Fruit fly (Drosophila melanogaster) whole organism, embryonic: ENCODE data around the gene Rrp45.

ENCODE experiments used
- Adf1 ChIP-seq: fragments of 200-800 bp; sonication (Bioruptor generic); IDR thresholded peaks from 2 replicates; pipeline ENCODE4 v1.3.6; 2022; ENCODE audit warnings: missing biosample characterization, missing genetic modification characterization
- CG10979 ChIP-seq: fragments of 200-800 bp; sonication (Bioruptor generic); optimal IDR thresholded peaks from 2 replicates; lab custom pipeline; 2018; ENCODE audit warnings: missing biosample characterization, mild to moderate bottlenecking, missing genetic modification characterization, moderate library complexity
- CG11504 ChIP-seq: fragments of 200-800 bp; sonication (Bioruptor generic); optimal IDR thresholded peaks from 3 replicates; lab custom pipeline; 2019; ENCODE audit warnings: missing biosample characterization, mild to moderate bottlenecking, missing genetic modification characterization, moderate library complexity
- CG13424 ChIP-seq: fragments of 200-800 bp; sonication (Bioruptor generic); optimal IDR thresholded peaks from 2 replicates; lab custom pipeline; 2019; ENCODE audit warnings: missing biosample characterization, mild to moderate bottlenecking, missing genetic modification characterization, moderate library complexity
- CG17361 ChIP-seq: fragments of 200-800 bp; sonication (Bioruptor generic); IDR thresholded peaks from 3 replicates; pipeline ENCODE4 v1.3.6; 2022; ENCODE audit warnings: missing biosample characterization, missing genetic modification characterization
- CG18262 ChIP-seq: fragments of 200-800 bp; optimal IDR thresholded peaks from 3 replicates; lab custom pipeline; 2019; ENCODE audit warnings: missing biosample characterization, mild to moderate bottlenecking, missing genetic modification characterization, moderate library complexity
- CG2202 ChIP-seq: fragments of 200-800 bp; sonication (Bioruptor generic); optimal IDR thresholded peaks from 2 replicates; lab custom pipeline; 2018; ENCODE audit warnings: missing biosample characterization, mild to moderate bottlenecking, missing genetic modification characterization
- CG2678 ChIP-seq: fragments of 200-800 bp; sonication (Bioruptor generic); optimal IDR thresholded peaks from 3 replicates; lab custom pipeline; 2019; ENCODE audit warnings: missing biosample characterization, mild to moderate bottlenecking, missing genetic modification characterization, moderate library complexity
- CG31441 ChIP-seq: fragments of 200-800 bp; sonication (Bioruptor generic); IDR thresholded peaks from 2 replicates; pipeline ENCODE4 v1.3.6; 2022; ENCODE audit warnings: missing biosample characterization, missing genetic modification characterization
- CG34422 ChIP-seq: fragments of 200-800 bp; sonication (Bioruptor generic); IDR thresholded peaks from 3 replicates; pipeline ENCODE4 v1.3.6; 2022; ENCODE audit warnings: missing biosample characterization, missing genetic modification characterization
- CG3995 ChIP-seq: fragments of 200-800 bp; sonication (Bioruptor generic); optimal IDR thresholded peaks from 3 replicates; lab custom pipeline; 2016; ENCODE audit warnings: missing biosample characterization, missing genetic modification characterization
- CG7271 ChIP-seq: fragments of 200-800 bp; sonication (Bioruptor generic); optimal IDR thresholded peaks from 2 replicates; lab custom pipeline; 2018; ENCODE audit warnings: missing biosample characterization, mild to moderate bottlenecking, missing genetic modification characterization, moderate library complexity
- CG7357 ChIP-seq: fragments of 200-800 bp; sonication (Bioruptor generic); IDR thresholded peaks from 3 replicates; pipeline ENCODE4 v1.3.6; 2022; ENCODE audit warnings: missing biosample characterization, missing genetic modification characterization
- CG7556 ChIP-seq: fragments of 200-800 bp; sonication (Bioruptor generic); optimal IDR thresholded peaks from 2 replicates; lab custom pipeline; 2017; ENCODE audit warnings: missing biosample characterization, mild to moderate bottlenecking, missing genetic modification characterization
- CG7963 ChIP-seq: fragments of 200-800 bp; sonication (Bioruptor generic); IDR thresholded peaks from 3 replicates; pipeline ENCODE4 v1.3.6; 2022; ENCODE audit warnings: missing biosample characterization, missing genetic modification characterization; ENCODE audit not compliant: partially characterized antibody
- CG9727 ChIP-seq: fragments of 200-800 bp; sonication (Bioruptor generic); optimal IDR thresholded peaks from 3 replicates; lab custom pipeline; 2017; ENCODE audit warnings: missing biosample characterization, mild to moderate bottlenecking, missing genetic modification characterization
- CTCF ChIP-seq: fragments of 200-800 bp; sonication (Bioruptor generic); optimal IDR thresholded peaks from 2 replicates; lab custom pipeline; 2017; ENCODE audit warnings: missing biosample characterization, mild to moderate bottlenecking, missing genetic modification characterization, moderate library complexity
- CoRest ChIP-seq: fragments of 200-800 bp; sonication (Bioruptor generic); optimal IDR thresholded peaks from 3 replicates; lab custom pipeline; 2018; ENCODE audit warnings: missing biosample characterization, mild to moderate bottlenecking, missing genetic modification characterization, moderate library complexity
- ERR ChIP-seq: fragments of 200-800 bp; sonication (Bioruptor generic); optimal IDR thresholded peaks from 2 replicates; lab custom pipeline; 2016; ENCODE audit warnings: missing biosample characterization, missing genetic modification characterization
- Ets65A ChIP-seq: fragments of 200-800 bp; sonication (Bioruptor generic); peaks from one replicate; lab custom pipeline; 2016; ENCODE audit warnings: missing biosample characterization, missing genetic modification characterization
- Jarid2 ChIP-seq: fragments of 200-800 bp; sonication (Bioruptor generic); optimal IDR thresholded peaks from 3 replicates; lab custom pipeline; 2017; ENCODE audit warnings: mild to moderate bottlenecking, missing biosample characterization, missing genetic modification reagents, missing genetic modification characterization
- Lpt ChIP-seq: fragments of >200 bp; optimal IDR thresholded peaks from 2 replicates; lab custom pipeline; 2018; ENCODE audit warnings: missing biosample characterization, missing genetic modification characterization
- Med ChIP-seq: fragments of 200-800 bp; sonication (Bioruptor generic); peaks from one replicate; lab custom pipeline; 2016; ENCODE audit warnings: missing biosample characterization, missing genetic modification characterization, mild to moderate bottlenecking, inconsistent platforms, moderate library complexity
- Pdp1 ChIP-seq, 2 experiments: fragments of 200-800 bp; sonication (Bioruptor generic); optimal IDR thresholded peaks; 3 replicates each; lab custom pipeline; 2016; ENCODE audit warnings: missing biosample characterization in 2 of 2, missing genetic modification characterization in 2 of 2, mild to moderate bottlenecking in 1 of 2, moderate library complexity in 1 of 2
- Sox100B ChIP-seq: fragments of 200-800 bp; sonication (Bioruptor generic); optimal IDR thresholded peaks from 3 replicates; lab custom pipeline; 2018; ENCODE audit warnings: missing biosample characterization, mild to moderate bottlenecking, missing genetic modification characterization
- Sry-β ChIP-seq: fragments of 200-800 bp; sonication (Bioruptor generic); optimal IDR thresholded peaks from 2 replicates; lab custom pipeline; 2018; ENCODE audit warnings: missing biosample characterization, mild to moderate bottlenecking, missing genetic modification characterization, moderate library complexity
- al ChIP-seq: fragments of 200-800 bp; sonication (Bioruptor generic); IDR thresholded peaks from 2 replicates; pipeline ENCODE4 v1.3.6; 2022; ENCODE audit warnings: missing biosample characterization, missing genetic modification characterization
- bowl ChIP-seq: fragments of 200-800 bp; sonication (Bioruptor generic); IDR thresholded peaks from 2 replicates; pipeline ENCODE4 v1.3.6; 2022; ENCODE audit warnings: missing biosample characterization, missing genetic modification characterization
- br ChIP-seq: fragments of >200 bp; optimal IDR thresholded peaks from 2 replicates; lab custom pipeline; 2017
- dmrt99B ChIP-seq: fragments of 200-800 bp; sonication (Bioruptor generic); optimal IDR thresholded peaks from 2 replicates; lab custom pipeline; 2018; ENCODE audit warnings: missing biosample characterization, mild to moderate bottlenecking, missing genetic modification characterization, moderate library complexity
- fd96Cb ChIP-seq: fragments of 200-800 bp; sonication (Bioruptor generic); optimal IDR thresholded peaks from 2 replicates; lab custom pipeline; 2018; ENCODE audit warnings: missing biosample characterization, mild to moderate bottlenecking, missing genetic modification characterization, moderate library complexity
- gcm2 ChIP-seq: fragments of 200-800 bp; sonication (Bioruptor generic); optimal IDR thresholded peaks from 2 replicates; lab custom pipeline; 2016; ENCODE audit warnings: missing biosample characterization, missing genetic modification characterization
- gem ChIP-seq: fragments of 200-800 bp; sonication (Bioruptor generic); optimal IDR thresholded peaks from 2 replicates; lab custom pipeline; 2019; ENCODE audit warnings: missing biosample characterization, mild to moderate bottlenecking, missing genetic modification characterization, moderate library complexity
- grn ChIP-seq: fragments of 200-800 bp; sonication (Bioruptor generic); optimal IDR thresholded peaks from 3 replicates; lab custom pipeline; 2017; ENCODE audit warnings: missing biosample characterization, missing genetic modification characterization
- inv ChIP-seq: fragments of 200-800 bp; sonication (Bioruptor generic); IDR thresholded peaks from 2 replicates; pipeline ENCODE4 v1.3.6; 2022; ENCODE audit warnings: missing biosample characterization, missing genetic modification characterization; ENCODE audit not compliant: partially characterized antibody
- jumu ChIP-seq: fragments of 200-800 bp; sonication (Bioruptor generic); optimal IDR thresholded peaks from 3 replicates; lab custom pipeline; 2016; ENCODE audit warnings: missing biosample characterization, missing genetic modification characterization
- pan ChIP-seq, 4 experiments: fragments of >200 bp in 3 of 4; fragments of 200-800 bp in 1 of 4; sonication (Bioruptor generic) in 1 of 4; optimal IDR thresholded peaks in 3 of 4; IDR thresholded peaks in 1 of 4; 2 replicates each; pipeline versions ENCODE4 v1.3.6 to Lab custom; 2017 to 2022; ENCODE audit warnings: missing biosample characterization in 2 of 4, missing genetic modification characterization in 2 of 4, mixed read lengths in 1 of 4
- pfk ChIP-seq: fragments of 200-800 bp; sonication (Bioruptor generic); optimal IDR thresholded peaks from 2 replicates; lab custom pipeline; 2018; ENCODE audit warnings: missing biosample characterization, mild to moderate bottlenecking, missing genetic modification characterization, moderate library complexity
- row ChIP-seq: fragments of 200-800 bp; sonication (Bioruptor generic); IDR thresholded peaks from 3 replicates; pipeline ENCODE4 v1.3.6; 2022; ENCODE audit warnings: missing biosample characterization, missing genetic modification characterization
- sim ChIP-seq: fragments of 200-800 bp; sonication (Bioruptor generic); IDR thresholded peaks from 2 replicates; pipeline ENCODE4 v1.3.6; 2022; ENCODE audit warnings: missing biosample characterization, missing genetic modification characterization

Rrp45 gene

DNA sequence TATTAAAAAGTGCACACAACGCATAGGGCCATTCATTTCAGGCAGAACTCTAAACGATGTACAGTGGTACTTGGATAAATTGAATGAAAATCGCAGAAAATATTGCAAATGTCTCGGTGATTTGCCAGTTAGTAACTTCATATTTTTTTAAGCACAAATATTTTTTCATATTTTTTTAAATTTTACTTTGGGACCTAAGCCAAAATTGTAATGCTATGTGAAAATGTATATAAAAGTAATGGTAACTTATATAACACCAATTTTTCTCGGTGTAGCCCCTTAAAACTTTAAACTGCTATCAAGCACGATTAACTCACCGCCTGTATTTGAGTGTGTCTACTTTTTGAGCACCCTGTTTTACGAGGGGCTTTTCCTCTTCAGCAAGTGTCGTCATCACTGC lies 30.1 kb upstream of the Rrp45 start (continued):
- TF ChIP-seq Med (peak; percentile 52), Pdp1 (GFP tag; optimal IDR thresholded peaks at IDR 0.05; lab: Kevin White, UChicago) (peak in 1 of 2 experiments; percentile 57), fd96Cb (peak; percentile 12), CG31441 (GFP tag; lab: Robert Waterston, UW) (peak; percentile 33; the same call in 1 of the 2 replicates)

DNA sequence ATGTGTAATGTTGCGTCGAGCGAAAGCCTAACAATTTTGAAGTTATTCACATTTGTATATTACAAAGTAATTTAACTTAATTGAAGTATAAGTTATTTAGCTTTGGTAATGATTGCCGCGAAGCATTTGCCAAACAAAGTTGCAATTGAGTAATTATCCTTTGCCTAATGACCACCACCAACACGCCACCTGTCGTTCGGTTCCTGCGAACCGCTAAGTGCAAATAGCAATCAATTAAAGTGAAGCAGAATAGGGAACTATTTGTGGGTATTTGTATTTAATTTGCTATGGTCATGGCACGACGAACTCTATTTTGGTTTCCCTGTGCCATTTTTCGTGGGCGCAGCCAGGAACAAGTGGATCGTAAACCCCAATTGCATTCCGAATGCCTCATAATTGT lies 29.6 kb upstream of the Rrp45 start:
- TF ChIP-seq br = no peak
- TF ChIP-seq CG10979 (tag; lab: Kevin White, UChicago) = peak; percentile 73
- TF ChIP-seq CTCF (GFP tag; lab: Kevin White, UChicago) = peak; percentile 72

DNA sequence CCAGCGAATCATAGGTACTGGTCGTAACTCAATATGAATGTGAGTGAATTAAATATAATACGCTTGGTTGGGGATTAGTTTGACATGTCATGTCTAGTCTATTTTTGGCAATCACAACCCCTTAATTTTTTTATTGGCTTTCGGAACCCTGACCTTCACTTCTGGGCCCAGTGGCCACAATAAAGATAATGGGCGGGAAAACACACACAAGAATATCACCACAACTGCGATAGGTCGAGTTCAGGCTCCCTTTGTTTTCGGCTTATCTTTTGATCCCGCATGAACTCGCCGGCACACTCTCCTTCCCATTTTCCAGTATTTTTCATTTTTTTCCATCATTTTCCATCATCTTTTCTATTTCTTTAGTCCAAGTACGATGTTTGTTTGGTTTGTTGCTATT lies 27.1 kb upstream of the Rrp45 start:
- TF ChIP-seq inv (GFP tag; lab: Robert Waterston, UW) (no peak), al (GFP tag; lab: Robert Waterston, UW) (no peak), CG3995 (GFP tag; lab: Kevin White, UChicago) (no peak), CG7271 (tag; lab: Kevin White, UChicago) (no peak), Jarid2 (GFP tag; lab: Kevin White, UChicago) (no peak), CG34422 (GFP tag; lab: Robert Waterston, UW) (no peak), ERR (no peak), CG7963 (GFP tag; lab: Robert Waterston, UW) (no peak), CG7357 (GFP tag; lab: Robert Waterston, UW) (no peak), CG2678 (tag; lab: Kevin White, UChicago) (no peak), gcm2 (GFP tag; lab: Kevin White, UChicago) (no peak), CG2202 (no peak)

DNA sequence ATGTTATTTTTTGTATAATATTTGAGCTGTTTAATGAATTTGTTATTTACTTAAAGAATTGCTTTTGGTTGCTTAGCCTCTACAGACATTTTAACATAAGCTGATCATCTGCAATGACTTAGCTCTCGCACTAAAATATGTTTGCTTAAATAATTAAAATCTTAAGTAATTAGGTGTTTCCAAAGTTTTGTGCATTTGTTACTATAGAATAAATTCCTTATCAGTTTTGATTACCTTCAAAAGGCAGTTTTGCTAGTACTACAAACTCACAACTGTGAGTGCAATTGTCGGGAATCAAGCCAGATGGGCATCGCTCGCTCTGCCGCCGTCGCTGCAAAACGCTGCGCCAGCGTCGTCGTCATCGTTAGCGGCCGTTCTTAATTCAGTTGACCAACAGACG lies 25.4 kb upstream of the Rrp45 start:
- TF ChIP-seq jumu (GFP tag; lab: Kevin White, UChicago) (no peak), CG11504 (tag; lab: Kevin White, UChicago) (peak; percentile 21), pan (optimal IDR thresholded peaks at IDR 0.05; lab: Kevin White, UChicago) (no peak), pan (GFP tag; optimal IDR thresholded peaks at IDR 0.05 in 1 of 2, IDR thresholded peaks at IDR 0.05 in 1 of 2) (peak in 1 of 2 experiments; percentile 16), CG13424 (no peak), Sox100B (GFP tag; lab: Kevin White, UChicago) (peak; percentile 31), CoRest (peak; percentile 6), Sry-β (peak; percentile 85), CG7556 (GFP tag; lab: Kevin White, UChicago) (peak; percentile 12), sim (peak; percentile 37; the same call in 1 of the 2 replicates), CG17361 (peak; percentile 33; the same call in 1 of the 3 replicates), CG18262 (tag; lab: Kevin White, UChicago) (peak; percentile 2), Ets65A (GFP tag; lab: Kevin White, UChicago) (peak; percentile 7), bowl (GFP tag; lab: Robert Waterston, UW) (no peak), Lpt (GFP tag; lab: Kevin White, UChicago) (no peak), pfk (no peak), Adf1 (GFP tag; lab: Robert Waterston, UW) (peak; percentile 83), gem (tag; lab: Kevin White, UChicago) (peak; percentile 8), dmrt99B (peak; percentile 8), grn (no peak), row (GFP tag; lab: Robert Waterston, UW) (peak; percentile 56), CG2678 (tag; lab: Kevin White, UChicago) (peak; percentile 11), CG9727 (GFP tag; lab: Kevin White, UChicago) (peak; percentile 0)
